Fruit fly (Drosophila melanogaster): ENCODE results near the gene CtsB.
A peak's percentile ranks its signal among the peaks of the same experiment; 100 is the strongest.

Gene CtsB

DNA sequence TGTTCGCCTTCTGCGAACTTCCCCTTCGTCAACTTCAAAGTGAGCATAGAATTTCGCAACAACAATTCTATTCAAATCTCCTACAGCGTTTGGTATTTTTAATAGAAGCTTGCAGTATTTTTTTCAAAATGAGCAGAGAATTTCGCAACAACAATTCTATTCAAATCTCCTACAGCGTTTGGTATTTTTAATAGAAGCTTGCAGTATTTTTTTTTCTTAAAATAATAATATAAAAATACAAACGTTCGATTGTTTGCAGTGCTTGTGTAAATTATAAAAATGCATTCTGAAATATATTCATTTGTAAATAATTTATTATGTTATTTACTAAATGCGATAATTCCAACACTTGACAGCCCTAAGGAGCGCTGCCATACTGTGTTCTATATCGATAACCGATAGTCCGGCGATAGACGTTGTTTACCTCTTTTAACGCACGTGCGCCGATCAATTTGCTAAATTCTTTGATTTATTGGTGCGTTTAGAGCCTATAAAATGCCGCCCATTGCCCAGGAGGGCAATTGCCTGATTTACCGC lies 25.1 kb downstream of the CtsB start, which contains the start of the genes CG32625 and Rtc1 (continued):
- TF ChIP-seq CG17359 (tag; optimal IDR thresholded peaks at IDR 0.05) (peak; percentile 51), CG14965 (GFP tag; optimal IDR thresholded peaks at IDR 0.05; ENCODE audit: borderline replicate concordance) (no peak), al (GFP tag; IDR thresholded peaks at IDR 0.05) (peak; percentile 44), slbo (GFP tag; IDR thresholded peaks at IDR 0.05) (peak; percentile 73), CG10366 (GFP tag; IDR thresholded peaks at IDR 0.05) (peak; percentile 33; the same call in 1 of the 2 replicates), Ravus (GFP tag; IDR thresholded peaks at IDR 0.05) (no peak), dpn (GFP tag; optimal IDR thresholded peaks at IDR 0.05) (peak in 1 of 2 experiments; percentile 50), gce (GFP tag; IDR thresholded peaks at IDR 0.05) (no peak), otp (GFP tag; IDR thresholded peaks at IDR 0.05) (no peak), HLH3B (GFP tag; IDR thresholded peaks at IDR 0.05) (peak; percentile 27; the same call in 1 of the 2 replicates), CG11398 (GFP tag; optimal IDR thresholded peaks at IDR 0.05) (no peak), CG2120 (GFP tag; optimal IDR thresholded peaks at IDR 0.05) (peak; percentile 42), ac (GFP tag; optimal IDR thresholded peaks at IDR 0.05) (no peak), CG12659 (GFP tag; optimal IDR thresholded peaks at IDR 0.05) (peak; percentile 66), CG3726 (GFP tag; IDR thresholded peaks at IDR 0.05) (no peak), Fer1 (GFP tag; optimal IDR thresholded peaks at IDR 0.05) (peak; percentile 47), sima (GFP tag; optimal IDR thresholded peaks at IDR 0.05) (no peak), stwl (tag; optimal IDR thresholded peaks at IDR 0.05) (peak; percentile 74), hkb (optimal IDR thresholded peaks at IDR 0.05) (no peak), hkb (GFP tag; IDR thresholded peaks at IDR 0.05) (peak; percentile 57; the same call in 1 of the 2 replicates), CG6175 (GFP tag; IDR thresholded peaks at IDR 0.05) (no peak), toy (GFP tag; IDR thresholded peaks at IDR 0.05) (no peak), repo (GFP tag; optimal IDR thresholded peaks at IDR 0.05) (no peak), Fer3 (tag; optimal IDR thresholded peaks at IDR 0.05) (peak; percentile 46), CG10274 (GFP tag; optimal IDR thresholded peaks at IDR 0.05) (peak; percentile 8), fd3F (GFP tag; optimal IDR thresholded peaks at IDR 0.05) (peak; percentile 14), ATbp (GFP tag; optimal IDR thresholded peaks at IDR 0.05) (no peak), BEAF-32 (GFP tag; optimal IDR thresholded peaks at IDR 0.05) (peak; percentile 60), Ptx1 (GFP tag; IDR thresholded peaks at IDR 0.05) (peak; percentile 42), Eip74EF (GFP tag; optimal IDR thresholded peaks at IDR 0.05) (no peak), zfh2 (GFP tag; optimal IDR thresholded peaks at IDR 0.05) (no peak), Sin3A (optimal IDR thresholded peaks at IDR 0.05) (no peak), luna (GFP tag; optimal IDR thresholded peaks at IDR 0.05) (no peak), CG10654 (GFP tag; optimal IDR thresholded peaks at IDR 0.05) (peak; percentile 13), exex (tag; optimal IDR thresholded peaks at IDR 0.05) (peak; percentile 24), slou (GFP tag; optimal IDR thresholded peaks at IDR 0.05) (no peak), CG33557 (GFP tag; optimal IDR thresholded peaks at IDR 0.05) (peak; percentile 7), so (GFP tag; IDR thresholded peaks at IDR 0.05) (no peak), zfh1 (GFP tag; IDR thresholded peaks at IDR 0.05) (peak; percentile 62; the same call in 2 of the 3 replicates), Gsc (GFP tag; IDR thresholded peaks at IDR 0.05) (no peak), Ssrp (tag; optimal IDR thresholded peaks at IDR 0.05) (peak; percentile 20), fru (optimal IDR thresholded peaks at IDR 0.05) (no peak), CG1529 (GFP tag; optimal IDR thresholded peaks at IDR 0.05) (no peak), CG2875 (GFP tag; optimal IDR thresholded peaks at IDR 0.05) (no peak), CG11247 (GFP tag; IDR thresholded peaks at IDR 0.05) (no peak), Hr78 (GFP tag; optimal IDR thresholded peaks at IDR 0.05) (no peak), scrt (GFP tag; optimal IDR thresholded peaks at IDR 0.05) (no peak), zf30C (GFP tag; optimal IDR thresholded peaks at IDR 0.05) (no peak), ase (GFP tag; IDR thresholded peaks at IDR 0.05) (0 out of 3 replicates have a peak, but pooled peaks have one; percentile 52), CG42726 (GFP tag; IDR thresholded peaks at IDR 0.05; ENCODE audit: partially characterized antibody) (no peak), br (optimal IDR thresholded peaks at IDR 0.05) (no peak), CG12942 (GFP tag; optimal IDR thresholded peaks at IDR 0.05) (no peak)
